Fruit fly (Drosophila melanogaster): ENCODE data around the gene Sfp24C1.

Gene Sfp24C1

DNA sequence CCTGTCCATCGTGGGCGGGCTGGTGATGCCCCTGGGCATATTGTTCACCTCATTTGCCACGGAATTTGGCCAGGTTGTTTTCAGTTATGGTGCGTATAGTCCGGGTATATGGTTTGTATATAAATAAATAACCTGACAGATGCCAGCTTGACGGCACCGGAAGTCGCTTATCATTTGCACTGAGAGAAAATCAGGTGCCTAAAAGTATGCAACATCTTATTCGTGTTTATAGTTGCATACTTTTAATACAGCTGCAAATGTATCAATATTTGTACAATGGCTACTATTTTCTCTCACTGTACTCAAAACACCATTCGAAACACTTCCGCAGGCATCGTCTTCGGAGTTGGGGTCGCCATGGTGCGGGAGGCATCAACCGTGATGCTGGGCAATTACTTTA is 48.2 kb downstream of the Sfp24C1 start (continued):
- TF ChIP-seq jing (GFP tag; optimal IDR thresholded peaks at IDR 0.05) (no peak), dan (GFP tag; IDR thresholded peaks at IDR 0.05) (no peak), Dll (GFP tag; IDR thresholded peaks at IDR 0.05; ENCODE audit: partially characterized antibody) (no peak), CG14441 (GFP tag; IDR thresholded peaks at IDR 0.05) (no peak), insv (GFP tag; optimal IDR thresholded peaks at IDR 0.05) (no peak), CG7372 (GFP tag; IDR thresholded peaks at IDR 0.05) (no peak), toy (GFP tag; IDR thresholded peaks at IDR 0.05) (no peak), Oaz (GFP tag; IDR thresholded peaks at IDR 0.05) (no peak), CG13624 (GFP tag; optimal IDR thresholded peaks at IDR 0.05) (no peak), Trl (optimal IDR thresholded peaks at IDR 0.05) (no peak), Trl (GFP tag; optimal IDR thresholded peaks at IDR 0.05) (peak; percentile 24), peb (GFP tag; IDR thresholded peaks at IDR 0.05) (no peak), kah (GFP tag; optimal IDR thresholded peaks at IDR 0.05) (no peak), CG30403 (GFP tag; optimal IDR thresholded peaks at IDR 0.05) (no peak), unpg (GFP tag; optimal IDR thresholded peaks at IDR 0.05) (no peak), CG15073 (GFP tag; optimal IDR thresholded peaks at IDR 0.05) (no peak), usp (GFP tag; optimal IDR thresholded peaks at IDR 0.05) (no peak), CG10543 (GFP tag; optimal IDR thresholded peaks at IDR 0.05) (no peak), CG13287 (GFP tag; IDR thresholded peaks at IDR 0.05; ENCODE audit: partially characterized antibody) (no peak), gfzf (GFP tag; optimal IDR thresholded peaks at IDR 0.05) (no peak), CG18011 (GFP tag; optimal IDR thresholded peaks at IDR 0.05) (no peak), Lpt (GFP tag; optimal IDR thresholded peaks at IDR 0.05) (no peak), Bdp1 (GFP tag; optimal IDR thresholded peaks at IDR 0.05) (no peak), ttk (GFP tag; IDR thresholded peaks at IDR 0.05) (0 out of 2 replicates have a peak, but pooled peaks have one; percentile 18), ham (GFP tag; IDR thresholded peaks at IDR 0.05) (no peak), CG11695 (GFP tag; IDR thresholded peaks at IDR 0.05) (no peak), ken (GFP tag; IDR thresholded peaks at IDR 0.05) (no peak), schlank (tag; optimal IDR thresholded peaks at IDR 0.05) (no peak), Awh (GFP tag; IDR thresholded peaks at IDR 0.05) (no peak), CG10462 (GFP tag; optimal IDR thresholded peaks at IDR 0.05) (no peak), ems (GFP tag; optimal IDR thresholded peaks at IDR 0.05) (no peak), CG13123 (GFP tag; optimal IDR thresholded peaks at IDR 0.05) (no peak), cwo (GFP tag; optimal IDR thresholded peaks at IDR 0.05) (no peak), CG10274 (GFP tag; optimal IDR thresholded peaks at IDR 0.05) (no peak), ftz-f1 (GFP tag; optimal IDR thresholded peaks at IDR 0.05) (no peak), CG6254 (GFP tag; optimal IDR thresholded peaks at IDR 0.05) (no peak), CG31365 (tag; optimal IDR thresholded peaks at IDR 0.05) (no peak), dimm (GFP tag; IDR thresholded peaks at IDR 0.05) (no peak), Sin3A (optimal IDR thresholded peaks at IDR 0.05) (no peak), CG1529 (GFP tag; optimal IDR thresholded peaks at IDR 0.05) (no peak), zf30C (GFP tag; optimal IDR thresholded peaks at IDR 0.05) (peak; percentile 65), E2f1 (GFP tag; IDR thresholded peaks at IDR 0.05) (no peak; the same call in 1 of the 2 replicates), CG1024 (GFP tag; IDR thresholded peaks at IDR 0.05) (0 out of 2 replicates have a peak, but pooled peaks have one; percentile 9), CkIIα-i1 (GFP tag; IDR thresholded peaks at IDR 0.05) (no peak), CG6854 (GFP tag; optimal IDR thresholded peaks at IDR 0.05) (peak; percentile 2), fd96Cb (tag; optimal IDR thresholded peaks at IDR 0.05) (no peak), CG1603 (tag; optimal IDR thresholded peaks at IDR 0.05) (peak; percentile 29), CG3163 (GFP tag; optimal IDR thresholded peaks at IDR 0.05) (no peak), CG6689 (GFP tag; IDR thresholded peaks at IDR 0.05) (no peak), phol (tag; optimal IDR thresholded peaks at IDR 0.05) (no peak), CG2875 (GFP tag; optimal IDR thresholded peaks at IDR 0.05) (no peak), Aef1 (GFP tag; IDR thresholded peaks at IDR 0.05) (no peak), sim (GFP tag; IDR thresholded peaks at IDR 0.05) (no peak), CG32532 (GFP tag; IDR thresholded peaks at IDR 0.05) (peak; percentile 58; the same call in 1 of the 2 replicates)
